Worm (Caenorhabditis elegans): ENCODE measurements around the gene C24D10.6.

The C24D10.6 gene

DNA sequence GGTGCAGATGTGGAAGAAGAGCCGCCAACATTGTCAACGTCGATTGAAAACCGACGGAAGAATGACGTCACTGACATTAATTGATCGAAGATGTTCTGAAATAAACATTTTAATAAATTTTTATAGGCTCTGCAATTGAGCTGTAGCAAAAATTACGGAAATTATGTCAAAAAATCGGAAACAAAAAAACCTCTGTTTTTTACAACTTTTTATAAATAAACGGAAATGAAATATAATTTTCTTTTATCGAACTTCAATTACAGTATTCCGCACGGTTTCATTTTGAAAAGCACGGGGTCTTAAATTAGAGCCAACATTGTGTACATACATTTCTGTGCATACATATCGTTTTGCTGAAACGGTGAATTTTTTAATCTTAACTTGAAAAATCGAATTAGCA lies 7.7 kb downstream of the C24D10.6 start, which contains the start of gene soc-2:
Gene soc-2 (minus strand): TSS at position 101 of the 400 bp plus-strand sequence.
- no peak for TF ChIP-seq pqm-1 (tag; optimal IDR thresholded peaks at IDR 0.05)
- TF ChIP-seq ceh-9 (tag; optimal IDR thresholded peaks at IDR 0.05), result no peak
- no peak for TF ChIP-seq mdl-1 (tag; optimal IDR thresholded peaks at IDR 0.05)
- TF ChIP-seq ZK546.5 (tag; optimal IDR thresholded peaks at IDR 0.05), result no peak
- TF ChIP-seq nhr-43 (tag; optimal IDR thresholded peaks at IDR 0.05; ENCODE audit: poor library complexity, severe bottlenecking), result no peak
- TF ChIP-seq nhr-76 (tag; optimal IDR thresholded peaks at IDR 0.05), result no peak
- no peak for TF ChIP-seq nhr-28 (tag; optimal IDR thresholded peaks at IDR 0.05)
- no peak for TF ChIP-seq hmg-11 (tag; optimal IDR thresholded peaks at IDR 0.05)
- no peak for TF ChIP-seq mml-1 (tag; optimal IDR thresholded peaks at IDR 0.05)
- no peak for TF ChIP-seq tbx-2 (tag; optimal IDR thresholded peaks at IDR 0.05)
- no peak for TF ChIP-seq ztf-11 (tag; optimal IDR thresholded peaks at IDR 0.05)
- TF ChIP-seq nhr-25 (tag; optimal IDR thresholded peaks at IDR 0.05), result no peak
- TF ChIP-seq fos-1 (tag; optimal IDR thresholded peaks at IDR 0.05), result no peak
- no peak for TF ChIP-seq zag-1 (tag; optimal IDR thresholded peaks at IDR 0.05)
- TF ChIP-seq lsy-12 (tag; optimal IDR thresholded peaks at IDR 0.05), result no peak

DNA sequence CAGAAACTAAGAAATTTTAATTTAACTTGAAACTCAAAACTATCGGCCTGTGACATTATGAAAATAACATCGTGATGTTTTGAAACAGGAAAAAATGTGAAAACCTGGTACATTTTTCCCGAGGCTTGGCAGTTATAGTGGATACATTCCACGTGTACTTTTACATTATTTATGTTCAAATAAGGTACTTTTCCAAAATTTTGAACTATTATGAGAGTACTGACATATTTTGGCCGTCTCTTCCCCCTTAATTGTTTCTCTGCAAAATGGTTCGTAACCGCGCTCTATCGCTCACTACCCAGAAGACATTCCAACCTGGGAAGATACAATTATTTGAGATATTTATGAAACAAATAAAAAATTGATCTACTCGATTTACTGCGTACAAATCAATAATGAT lies 10.3 kb downstream of the C24D10.6 start, which contains the start of gene C24D10.5:
Gene C24D10.5 (plus strand): TSS at position 301 of the 400 bp plus-strand sequence.
- no peak for TF ChIP-seq nhr-28 (tag; optimal IDR thresholded peaks at IDR 0.05)
- TF ChIP-seq lsy-12 (tag; optimal IDR thresholded peaks at IDR 0.05), result no peak
- TF ChIP-seq elt-2 (tag; optimal IDR thresholded peaks at IDR 0.05), result no peak
- TF ChIP-seq aly-2 (tag; optimal IDR thresholded peaks at IDR 0.05), result no peak
- TF ChIP-seq elt-3 (tag; optimal IDR thresholded peaks at IDR 0.05), result no peak
- no peak for TF ChIP-seq fkh-10 (GFP tag; optimal IDR thresholded peaks at IDR 0.05)
- TF ChIP-seq tbx-2 (tag; optimal IDR thresholded peaks at IDR 0.05), result no peak
- TF ChIP-seq egl-27 (tag; optimal IDR thresholded peaks at IDR 0.05), result no peak
- TF ChIP-seq skn-1 (tag; optimal IDR thresholded peaks at IDR 0.05), result no peak
- no peak for TF ChIP-seq nhr-23 (tag; optimal IDR thresholded peaks at IDR 0.05)

DNA sequence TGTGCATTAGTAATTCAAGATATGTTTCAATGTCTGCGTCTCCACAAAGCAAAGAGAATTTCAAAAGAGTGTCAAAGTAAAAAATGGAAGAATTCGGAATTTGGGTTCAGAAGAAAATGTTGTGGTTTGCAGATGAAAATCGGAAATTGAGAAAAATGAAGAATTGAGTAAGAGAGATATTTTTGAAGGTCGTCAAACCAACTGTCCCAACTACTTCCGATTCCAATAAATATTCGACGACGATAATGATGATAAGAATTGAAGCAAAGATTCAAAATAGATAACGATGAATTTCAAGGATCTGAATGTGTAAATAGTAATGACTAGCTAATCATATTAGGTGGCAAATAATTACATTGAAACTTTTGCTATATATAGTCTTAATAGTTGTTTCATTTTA lies 20.1 kb downstream of the C24D10.6 start:
- TF ChIP-seq elt-3 (tag; optimal IDR thresholded peaks at IDR 0.05) (peak in 1 of 3 experiments; percentile 28), tbx-2 (tag; optimal IDR thresholded peaks at IDR 0.05) (no peak)

DNA sequence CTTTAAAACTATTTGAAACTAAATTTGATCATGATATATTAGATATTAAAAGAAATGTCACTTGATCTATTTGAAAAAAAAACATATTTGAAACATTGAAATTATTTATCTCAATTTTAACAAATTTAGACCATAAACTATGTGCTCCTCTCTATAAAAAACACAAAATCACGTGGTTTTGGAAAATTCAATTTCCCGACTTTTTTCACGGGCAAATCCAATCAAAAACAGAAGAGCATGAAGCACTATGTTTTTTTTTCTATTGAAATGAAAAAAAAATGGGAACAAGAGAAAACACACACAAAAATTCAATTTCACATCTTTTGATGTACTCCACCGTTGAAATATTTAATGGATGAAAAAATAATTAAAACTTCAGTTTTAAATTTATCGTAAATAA lies 20.9 kb downstream of the C24D10.6 start:
- TF ChIP-seq fkh-10 (GFP tag; optimal IDR thresholded peaks at IDR 0.05), result peak; percentile 52
- no peak for TF ChIP-seq elt-1 (tag; optimal IDR thresholded peaks at IDR 0.05)

DNA sequence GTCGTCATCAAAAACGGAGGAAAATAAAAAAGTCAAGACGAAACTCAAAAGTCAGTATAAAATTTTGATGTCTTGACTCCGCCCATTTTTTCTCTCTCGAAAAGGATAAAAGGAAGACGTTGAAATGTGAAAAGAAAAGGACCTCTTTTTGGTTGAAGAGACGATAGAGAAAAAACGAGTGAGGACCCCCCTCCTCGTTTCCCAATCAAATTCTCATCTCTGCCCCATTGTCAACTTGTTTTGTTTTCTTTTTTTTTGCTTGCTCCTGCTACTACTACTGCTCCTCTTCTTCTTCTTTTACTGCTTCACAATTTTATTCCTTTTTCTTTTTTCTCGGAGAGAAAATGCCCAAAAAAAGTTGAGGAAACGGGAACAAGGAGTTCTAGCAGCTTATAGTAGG lies 22.2 kb downstream of the C24D10.6 start:
- no peak for TF ChIP-seq nhr-76 (tag; optimal IDR thresholded peaks at IDR 0.05)
- TF ChIP-seq elt-1 (tag; optimal IDR thresholded peaks at IDR 0.05), result no peak
- TF ChIP-seq sea-2 (GFP tag; optimal IDR thresholded peaks at IDR 0.05), result no peak
- peak; percentile 90 for TF ChIP-seq fkh-10 (GFP tag; optimal IDR thresholded peaks at IDR 0.05)
- no peak for TF ChIP-seq nhr-11 (tag; optimal IDR thresholded peaks at IDR 0.05)
- TF ChIP-seq ama-1 (optimal IDR thresholded peaks at IDR 0.05), result peak; percentile 13
- no peak for TF ChIP-seq hmg-11 (tag; optimal IDR thresholded peaks at IDR 0.05)
- TF ChIP-seq lin-15B (tag; optimal IDR thresholded peaks at IDR 0.05), result no peak
- peak; percentile 43 for TF ChIP-seq lin-39 (tag; optimal IDR thresholded peaks at IDR 0.05)
- TF ChIP-seq unc-39 (tag; optimal IDR thresholded peaks at IDR 0.05), result no peak
- no peak for TF ChIP-seq nhr-77 (tag; optimal IDR thresholded peaks at IDR 0.05)
- TF ChIP-seq nfya-1 (tag; optimal IDR thresholded peaks at IDR 0.05; ENCODE audit: insufficient read depth), result peak; percentile 43
- no peak for TF ChIP-seq ceh-82 (tag; optimal IDR thresholded peaks at IDR 0.05)

DNA sequence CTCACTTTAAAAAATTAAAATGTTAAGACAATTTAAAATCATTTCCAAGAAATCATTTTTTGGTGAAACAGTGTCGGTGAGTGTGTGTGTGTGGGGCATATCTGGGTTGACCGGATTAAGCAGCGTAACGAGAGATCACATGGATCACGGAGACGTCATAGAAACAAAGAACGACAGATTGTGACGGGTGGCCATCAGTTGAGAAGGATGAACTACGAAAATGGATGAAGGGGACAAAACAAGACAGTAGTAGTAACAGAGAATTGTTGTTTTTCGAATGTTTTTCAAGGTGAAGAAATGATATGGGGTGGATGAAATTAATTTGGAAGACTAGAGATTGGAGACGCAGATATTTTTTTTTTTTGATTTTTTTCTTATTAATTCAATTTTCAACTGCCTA lies 23.5 kb downstream of the C24D10.6 start:
- TF ChIP-seq zag-1 (tag; optimal IDR thresholded peaks at IDR 0.05) (no peak), ama-1 (optimal IDR thresholded peaks at IDR 0.05) (no peak), ceh-82 (tag; optimal IDR thresholded peaks at IDR 0.05) (no peak), egl-5 (tag; optimal IDR thresholded peaks at IDR 0.05) (no peak), mdl-1 (tag; optimal IDR thresholded peaks at IDR 0.05) (no peak), ceh-16 (tag; optimal IDR thresholded peaks at IDR 0.05) (no peak), nfya-1 (tag; optimal IDR thresholded peaks at IDR 0.05; ENCODE audit: insufficient read depth) (no peak), elt-3 (tag; optimal IDR thresholded peaks at IDR 0.05) (no peak), nhr-23 (tag; optimal IDR thresholded peaks at IDR 0.05) (peak; percentile 63), mml-1 (tag; optimal IDR thresholded peaks at IDR 0.05) (no peak), nhr-237 (tag; optimal IDR thresholded peaks at IDR 0.05) (no peak), fkh-2 (tag; optimal IDR thresholded peaks at IDR 0.05) (no peak), ztf-11 (tag; optimal IDR thresholded peaks at IDR 0.05) (no peak), ztf-4 (tag; optimal IDR thresholded peaks at IDR 0.05) (no peak), nhr-25 (tag; optimal IDR thresholded peaks at IDR 0.05) (peak; percentile 41), jun-1 (tag; optimal IDR thresholded peaks at IDR 0.05) (no peak), unc-39 (tag; optimal IDR thresholded peaks at IDR 0.05) (no peak)
